Worm (Caenorhabditis elegans) whole organism, L2 larva: Measurements from ENCODE around the gene F48F5.6.

Source experiments
- C34F6.9 ChIP-seq: fragments of 150-350 bp; optimal IDR thresholded peaks from 2 replicates; lab custom pipeline; 2014; ENCODE audit warnings: missing biosample characterization, missing genetic modification characterization
- F13H6.1 ChIP-seq: sonication (generic microtip); optimal IDR thresholded peaks from 2 replicates; lab custom pipeline; 2016; ENCODE audit warnings: missing genetic modification characterization, missing compliant biosample characterization
- R02D3.7 ChIP-seq: fragments of 150-350 bp; optimal IDR thresholded peaks from 2 replicates; lab custom pipeline; 2014; ENCODE audit warnings: missing biosample characterization, missing genetic modification characterization
- ZK546.5 ChIP-seq: sonication (generic microtip); optimal IDR thresholded peaks from 2 replicates; lab custom pipeline; 2017; ENCODE audit warnings: missing biosample characterization, missing genetic modification characterization
- alr-1 ChIP-seq: fragments of 150-350 bp; optimal IDR thresholded peaks from 2 replicates; lab custom pipeline; 2014; ENCODE audit warnings: missing biosample characterization, missing genetic modification characterization
- aly-2 ChIP-seq: fragments of 150-350 bp; optimal IDR thresholded peaks from 2 replicates; lab custom pipeline; 2014; ENCODE audit warnings: missing biosample characterization, missing genetic modification characterization
- ama-1 ChIP-seq: fragments of 150-350 bp; optimal IDR thresholded peaks from 2 replicates; lab custom pipeline; 2018; ENCODE audit warnings: inconsistent platforms
- ceh-16 ChIP-seq: fragments of 150-350 bp; optimal IDR thresholded peaks from 2 replicates; lab custom pipeline; 2014; ENCODE audit warnings: missing biosample characterization, missing genetic modification characterization
- dmd-4 ChIP-seq: sonication (generic microtip); optimal IDR thresholded peaks from 2 replicates; lab custom pipeline; 2017; ENCODE audit warnings: missing biosample characterization, missing genetic modification characterization
- egl-27 ChIP-seq: sonication (generic microtip); optimal IDR thresholded peaks from 3 replicates; lab custom pipeline; 2017; ENCODE audit warnings: missing biosample characterization, missing genetic modification reagents, missing genetic modification characterization
- elt-1 ChIP-seq: fragments of 150-350 bp; optimal IDR thresholded peaks from 2 replicates; lab custom pipeline; 2014; ENCODE audit warnings: missing biosample characterization, missing genetic modification characterization
- elt-3 ChIP-seq: sonication (generic microtip); optimal IDR thresholded peaks from 2 replicates; lab custom pipeline; 2017; ENCODE audit warnings: missing biosample characterization, missing genetic modification characterization
- gmeb-1 ChIP-seq: fragments of 150-350 bp; optimal IDR thresholded peaks from 2 replicates; lab custom pipeline; 2014; ENCODE audit warnings: missing biosample characterization, missing genetic modification characterization
- lin-11 ChIP-seq: fragments of 150-350 bp; sonication (generic microtip); optimal IDR thresholded peaks from 2 replicates; lab custom pipeline; 2014; ENCODE audit warnings: missing biosample characterization, missing genetic modification characterization, inconsistent platforms, mixed read lengths
- lin-13 ChIP-seq: fragments of 150-350 bp; optimal IDR thresholded peaks from 2 replicates; lab custom pipeline; 2014; ENCODE audit warnings: missing biosample characterization, missing genetic modification reagents, missing genetic modification characterization
- lsy-2 ChIP-seq, 2 experiments: fragments of 150-350 bp in 1 of 2; sonication (generic microtip) in 1 of 2; optimal IDR thresholded peaks; 2 replicates each; lab custom pipeline; 2014 to 2017; ENCODE audit warnings: missing biosample characterization in 2 of 2, missing genetic modification characterization in 2 of 2
- mbf-1 ChIP-seq: sonication (generic microtip); optimal IDR thresholded peaks from 2 replicates; lab custom pipeline; 2017; ENCODE audit warnings: missing biosample characterization, missing genetic modification characterization
- nhr-10 ChIP-seq: sonication (generic microtip); optimal IDR thresholded peaks from 2 replicates; lab custom pipeline; 2017; ENCODE audit warnings: missing biosample characterization, missing genetic modification characterization
- nhr-11 ChIP-seq: fragments of 150-350 bp; optimal IDR thresholded peaks from 2 replicates; lab custom pipeline; 2014; ENCODE audit warnings: missing biosample characterization, missing genetic modification characterization
- nhr-12 ChIP-seq: fragments of 150-350 bp; optimal IDR thresholded peaks from 2 replicates; lab custom pipeline; 2014; ENCODE audit warnings: missing biosample characterization, missing genetic modification characterization
- nhr-129 ChIP-seq: fragments of 150-350 bp; optimal IDR thresholded peaks from 2 replicates; lab custom pipeline; 2014; ENCODE audit warnings: missing biosample characterization, missing genetic modification characterization
- nhr-21 ChIP-seq: fragments of 150-350 bp; optimal IDR thresholded peaks from 2 replicates; lab custom pipeline; 2014; ENCODE audit warnings: missing biosample characterization, missing genetic modification characterization
- nhr-23 ChIP-seq: fragments of 150-350 bp; optimal IDR thresholded peaks from 2 replicates; lab custom pipeline; 2014; ENCODE audit warnings: missing biosample characterization, missing genetic modification reagents, missing genetic modification characterization
- nhr-25 ChIP-seq: fragments of 150-350 bp; sonication (generic microtip); optimal IDR thresholded peaks from 3 replicates; lab custom pipeline; 2014; ENCODE audit warnings: missing biosample characterization, missing genetic modification characterization
- nhr-6 ChIP-seq: fragments of 150-350 bp; optimal IDR thresholded peaks from 2 replicates; lab custom pipeline; 2014; ENCODE audit warnings: missing biosample characterization, missing genetic modification characterization
- nhr-77 ChIP-seq: fragments of 150-350 bp; optimal IDR thresholded peaks from 2 replicates; lab custom pipeline; 2014; ENCODE audit warnings: missing biosample characterization, missing genetic modification characterization
- peb-1 ChIP-seq: fragments of 150-350 bp; optimal IDR thresholded peaks from 2 replicates; lab custom pipeline; 2014; ENCODE audit warnings: missing biosample characterization, missing genetic modification characterization
- sem-4 ChIP-seq: fragments of 150-350 bp; optimal IDR thresholded peaks from 2 replicates; lab custom pipeline; 2014; ENCODE audit warnings: missing biosample characterization, missing genetic modification reagents, missing genetic modification characterization
- skn-1 ChIP-seq: sonication (generic microtip); optimal IDR thresholded peaks from 2 replicates; lab custom pipeline; 2017; ENCODE audit warnings: missing biosample characterization, missing genetic modification characterization
- sma-3 ChIP-seq: sonication (generic microtip); optimal IDR thresholded peaks from 2 replicates; lab custom pipeline; 2016; ENCODE audit warnings: missing genetic modification reagents, missing genetic modification characterization, missing compliant biosample characterization
- sma-9 ChIP-seq, 2 experiments: fragments of 150-350 bp in 1 of 2; sonication (generic microtip) in 1 of 2; optimal IDR thresholded peaks; 2 replicates each; lab custom pipeline; 2014 to 2016; ENCODE audit warnings: missing genetic modification characterization in 2 of 2, mild to moderate bottlenecking in 1 of 2, missing biosample characterization in 1 of 2, missing compliant biosample characterization in 1 of 2, missing genetic modification reagents in 1 of 2, moderate library complexity in 1 of 2
- snpc-4 ChIP-seq: fragments of 150-350 bp; optimal IDR thresholded peaks from 2 replicates; lab custom pipeline; 2014; ENCODE audit warnings: missing biosample characterization, missing genetic modification characterization
- unc-55 ChIP-seq: fragments of 150-350 bp; sonication (generic microtip); optimal IDR thresholded peaks from 3 replicates; lab custom pipeline; 2014; ENCODE audit warnings: missing biosample characterization, missing genetic modification reagents, missing genetic modification characterization
- unc-62 ChIP-seq: fragments of 150-350 bp; optimal IDR thresholded peaks from 2 replicates; lab custom pipeline; 2014; ENCODE audit warnings: missing biosample characterization, missing genetic modification reagents, missing genetic modification characterization
- zag-1 ChIP-seq: fragments of 150-350 bp; optimal IDR thresholded peaks from 2 replicates; lab custom pipeline; 2014; ENCODE audit warnings: missing biosample characterization, missing genetic modification characterization
- ztf-11 ChIP-seq: sonication (generic microtip); optimal IDR thresholded peaks from 2 replicates; lab custom pipeline; 2017; ENCODE audit warnings: missing biosample characterization, missing genetic modification characterization

The F48F5.6 gene

DNA sequence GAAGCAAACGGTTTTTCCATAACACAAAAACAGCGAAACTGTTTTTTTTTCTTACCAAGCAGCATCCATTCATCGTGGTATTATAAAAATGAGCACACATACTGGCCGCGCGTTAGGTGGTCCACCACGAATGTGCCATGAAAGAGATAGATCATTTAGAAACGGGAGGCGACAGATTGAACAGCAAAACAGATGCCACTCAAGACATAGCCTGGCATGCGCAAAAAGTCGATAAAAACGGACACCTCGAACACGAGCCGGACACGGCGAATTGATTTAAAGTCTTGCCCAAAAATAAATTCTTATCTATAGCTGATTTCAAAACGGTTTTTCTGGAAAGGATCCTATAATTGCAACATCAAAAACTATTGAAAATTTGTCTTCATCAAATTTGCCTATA lies 4.2 kb upstream of the F48F5.6 start:
- TF ChIP-seq unc-55 (GFP tag; lab: Kevin White, UChicago) (peak; percentile 3), nhr-129 (tag; lab: Kevin White, UChicago) (no peak), C34F6.9 (tag; lab: Kevin White, UChicago) (peak; percentile 5)
- TF ChIP-seq, all 48 proteins: peak for 2

DNA sequence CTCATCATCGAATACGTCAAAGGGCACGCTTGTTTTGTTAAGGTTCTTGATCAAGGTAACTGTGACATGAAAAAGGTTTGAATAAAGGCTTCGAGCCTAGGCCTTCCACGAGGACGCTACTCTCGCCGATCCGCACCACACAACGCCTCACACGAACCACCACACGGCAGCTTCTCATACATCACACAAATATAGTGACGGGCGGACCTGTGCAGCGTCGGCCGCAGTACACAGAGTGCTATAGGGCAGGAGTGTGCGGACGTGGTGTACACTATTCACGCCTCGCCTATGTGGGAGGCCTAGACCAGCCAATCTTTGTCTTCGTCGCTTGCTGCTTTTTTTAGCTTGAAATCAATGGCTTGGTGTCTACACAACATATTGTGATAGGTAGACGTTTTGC lies 2.7 kb upstream of the F48F5.6 start:
- TF ChIP-seq unc-55 (GFP tag; lab: Kevin White, UChicago) (peak; percentile 8), snpc-4 (tag; lab: Kevin White, UChicago) (peak; percentile 96), nhr-21 (tag; lab: Kevin White, UChicago) (no peak), aly-2 (no peak), nhr-129 (tag; lab: Kevin White, UChicago) (peak; percentile 1)
- TF ChIP-seq, all 48 proteins: peak for 3

DNA sequence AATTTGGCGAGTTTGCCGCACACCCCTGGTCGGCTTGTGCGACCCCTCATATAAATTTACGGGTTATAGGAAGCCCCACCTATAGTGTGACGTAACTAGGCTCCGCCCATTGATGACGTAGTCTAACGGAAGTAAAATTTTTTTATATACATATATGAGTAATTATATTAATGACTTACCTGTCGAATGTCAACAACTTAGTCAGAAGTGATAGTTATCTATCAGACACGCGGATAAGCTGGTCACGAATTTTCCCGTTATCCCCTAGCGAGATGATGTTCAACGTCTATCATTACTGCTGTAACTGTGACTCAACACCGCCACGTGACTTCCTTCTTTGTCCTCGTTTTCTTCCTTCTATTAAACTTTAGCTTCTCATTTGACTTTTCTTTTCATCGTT lies 827 bp upstream of the F48F5.6 start, which contains the start of gene srd-70:
Gene srd-70 (plus strand): TSS at position 301 of the 400 bp plus-strand sequence.
- TF ChIP-seq mbf-1 (tag; lab: Kevin White, UChicago) (no peak), sma-9 (GFP tag; optimal IDR thresholded peaks at IDR 0.05; lab: Kevin White, UChicago) (no peak), sma-9 (tag; optimal IDR thresholded peaks at IDR 0.05; lab: Kevin White, UChicago) (no peak), elt-3 (tag; lab: Kevin White, UChicago) (no peak), F13H6.1 (no peak), egl-27 (tag; lab: Kevin White, UChicago) (no peak), sem-4 (tag; lab: Kevin White, UChicago) (no peak)

DNA sequence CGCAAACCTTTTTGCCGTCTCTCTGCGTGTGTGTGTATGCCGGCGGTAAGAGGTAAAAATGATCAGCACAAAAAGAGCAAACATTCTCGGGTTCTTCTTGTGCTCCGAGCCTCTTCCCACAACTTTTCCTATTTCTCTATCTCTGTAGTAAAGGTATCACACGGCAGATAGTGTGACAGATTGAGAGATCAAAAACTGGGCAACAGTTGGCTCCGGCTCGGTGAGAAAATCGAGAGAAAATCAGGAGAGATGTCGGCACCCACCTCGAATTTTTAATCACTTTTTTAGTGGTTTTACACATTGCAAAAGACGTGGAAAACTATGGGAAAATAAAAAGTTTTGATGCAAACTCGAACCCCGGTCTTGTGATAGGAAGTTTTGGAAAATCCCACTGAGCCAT lies 1.2 kb downstream of the F48F5.6 start:
- TF ChIP-seq nhr-129 (tag; lab: Kevin White, UChicago) (peak; percentile 64), nhr-12 (tag; lab: Kevin White, UChicago) (no peak), lin-13 (no peak)

DNA sequence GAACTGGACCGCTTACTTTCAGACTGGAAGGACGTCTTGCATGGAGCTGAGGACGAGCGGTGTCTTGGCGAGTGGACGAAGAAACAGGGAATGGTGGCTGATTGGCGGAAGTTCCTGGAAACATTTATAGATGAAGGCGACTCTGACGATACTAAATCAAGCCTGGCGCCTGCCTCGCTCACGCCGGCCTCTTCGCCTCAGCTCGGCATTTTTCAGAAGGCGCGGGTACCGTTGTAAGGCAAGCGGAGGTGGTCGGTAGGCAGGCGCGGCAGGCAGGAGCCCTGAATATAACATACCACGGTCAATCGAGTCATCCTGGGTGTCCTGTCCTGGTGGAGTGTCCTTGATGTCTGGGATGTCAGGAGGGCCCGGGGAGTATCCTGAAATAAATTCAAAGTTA lies 7.1 kb downstream of the F48F5.6 start:
- TF ChIP-seq ceh-16 (tag; lab: Kevin White, UChicago) (no peak), gmeb-1 (no peak), nhr-10 (no peak), zag-1 (no peak), elt-1 (tag; lab: Kevin White, UChicago) (no peak), unc-62 (GFP tag; lab: Kevin White, UChicago) (no peak), unc-55 (GFP tag; lab: Kevin White, UChicago) (no peak), nhr-23 (tag; lab: Kevin White, UChicago) (no peak), skn-1 (tag; lab: Kevin White, UChicago) (no peak), nhr-6 (tag; lab: Kevin White, UChicago) (no peak), dmd-4 (tag; lab: Kevin White, UChicago) (no peak), nhr-129 (tag; lab: Kevin White, UChicago) (no peak)

DNA sequence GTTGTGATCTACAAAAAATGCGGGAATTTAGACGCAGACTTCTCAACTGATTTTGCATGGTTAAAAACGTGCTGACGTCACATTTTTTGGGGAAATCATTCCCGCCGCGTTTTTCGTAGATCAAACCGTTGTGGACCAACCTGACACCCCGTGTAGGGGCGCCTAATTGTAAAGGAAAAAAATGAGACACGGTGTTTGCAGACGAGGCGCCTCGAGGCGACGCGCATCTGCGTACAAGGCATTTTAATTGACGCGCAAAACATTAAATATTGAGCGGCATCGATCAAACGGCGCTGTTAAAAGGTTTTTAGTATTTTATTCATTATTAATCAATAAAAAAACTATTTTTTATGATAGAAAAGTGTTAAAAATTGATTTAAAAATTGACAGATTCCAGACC lies 21.6 kb downstream of the F48F5.6 start:
- TF ChIP-seq unc-55 (GFP tag; lab: Kevin White, UChicago) = peak; percentile 32
- peak; percentile 16 for TF ChIP-seq gmeb-1
- TF ChIP-seq, all 48 proteins: peak for 2; not testable (repeated sequence) for 46

DNA sequence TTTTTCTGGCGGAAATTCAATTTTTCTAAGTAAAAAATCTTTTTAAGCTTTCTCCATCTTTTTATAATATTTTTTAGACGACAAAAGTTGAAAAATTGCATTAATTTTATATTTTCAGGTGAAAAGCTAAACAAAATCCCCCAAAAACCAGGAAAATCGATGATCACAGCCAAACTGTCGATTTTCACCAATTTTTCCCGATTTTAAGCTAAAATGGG lies 27.9 kb downstream of the F48F5.6 start, which contains the start of the genes fce-2 and F48F5.8:
Gene fce-2 (plus strand): TSS at position 119 of the 218 bp plus-strand sequence.
Gene F48F5.8 (plus strand): TSS at position 160 of the 218 bp plus-strand sequence.
- TF ChIP-seq nhr-10 = no peak
- TF ChIP-seq, all 48 proteins: peak for 0

DNA sequence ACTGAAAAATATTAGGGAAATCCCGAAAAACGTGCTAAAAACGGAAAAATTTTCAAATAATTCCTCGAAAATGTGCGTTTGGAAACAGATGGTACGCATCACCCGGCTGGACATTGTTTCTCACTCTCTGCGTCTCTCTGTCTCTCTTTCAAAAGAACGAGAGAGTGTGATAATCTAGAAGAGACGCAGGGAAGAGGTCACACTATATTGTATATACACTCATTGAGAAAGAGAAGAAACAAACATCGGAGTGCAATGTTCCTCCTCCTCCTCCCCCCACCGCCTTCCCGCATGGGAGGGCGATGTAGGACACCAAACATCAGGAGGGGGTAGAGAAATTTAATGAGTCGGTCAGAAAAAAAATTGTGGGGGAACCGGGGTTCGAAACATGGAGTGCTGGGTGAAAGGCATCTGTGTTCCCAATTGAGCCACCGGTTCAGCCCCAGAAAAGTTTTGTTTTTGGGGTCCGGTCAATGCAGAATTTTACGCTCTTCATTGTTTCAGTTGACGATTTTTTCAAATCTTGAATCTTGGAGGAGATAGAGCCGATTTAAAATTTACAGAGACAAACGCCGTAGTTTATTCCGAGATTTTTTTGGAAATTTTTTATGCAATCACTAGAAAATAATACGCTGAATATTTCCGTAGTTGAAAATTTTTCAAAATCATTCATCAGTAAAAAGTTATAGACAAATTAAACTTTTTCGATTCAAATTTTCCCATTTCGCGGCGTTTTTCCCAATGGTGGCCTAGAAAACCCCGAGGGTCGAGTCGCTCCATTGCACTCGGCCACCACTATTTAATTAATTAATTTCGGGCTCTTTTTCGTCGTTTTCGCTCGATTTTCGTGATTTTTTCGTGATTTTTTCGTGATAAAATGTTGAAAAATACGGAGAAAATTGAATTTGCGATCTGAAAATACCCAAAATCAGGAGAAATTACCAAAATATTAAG lies 28.5 kb downstream of the F48F5.6 start:
- TF ChIP-seq F13H6.1 = peak; percentile 75
- TF ChIP-seq snpc-4 (tag; lab: Kevin White, UChicago) = peak; percentile 19
- TF ChIP-seq lsy-2 (tag; optimal IDR thresholded peaks at IDR 0.05; lab: Kevin White, UChicago) = peak; percentile 27 to 47
- TF ChIP-seq aly-2 = no peak
- TF ChIP-seq ama-1 = no peak
- TF ChIP-seq elt-3 (tag; lab: Kevin White, UChicago) = no peak
- TF ChIP-seq nhr-77 (tag; lab: Kevin White, UChicago) = no peak
- peak; percentile 86 for TF ChIP-seq gmeb-1
- no peak for TF ChIP-seq ZK546.5 (tag; lab: Kevin White, UChicago)
- no peak for TF ChIP-seq zag-1
- no peak for TF ChIP-seq elt-1 (tag; lab: Kevin White, UChicago)
- TF ChIP-seq alr-1 (tag; lab: Kevin White, UChicago) = no peak
- no peak for TF ChIP-seq R02D3.7 (tag; lab: Kevin White, UChicago)
- no peak for TF ChIP-seq lin-11 (tag; lab: Kevin White, UChicago)
- TF ChIP-seq unc-62 (GFP tag; lab: Kevin White, UChicago) = no peak
- peak; percentile 39 for TF ChIP-seq sma-3 (GFP tag; lab: Kevin White, UChicago)
- TF ChIP-seq nhr-11 (tag; lab: Kevin White, UChicago) = no peak
- TF ChIP-seq peb-1 (tag; lab: Kevin White, UChicago) = no peak
- TF ChIP-seq nhr-25 (tag; lab: Kevin White, UChicago) = peak; percentile 66
- TF ChIP-seq unc-55 (GFP tag; lab: Kevin White, UChicago) = peak; percentile 72
- TF ChIP-seq ztf-11 (tag; lab: Kevin White, UChicago) = no peak
